Worm (Caenorhabditis elegans) whole organism, early embryonic: ENCODE data around the gene D1053.4.

Experiments
- B0310.2 ChIP-seq: sonication (generic microtip); optimal IDR thresholded peaks from 2 replicates; lab custom pipeline; 2016; ENCODE audit warnings: mild to moderate bottlenecking, missing genetic modification characterization, missing compliant biosample characterization
- F13C5.2 ChIP-seq: sonication (generic microtip); optimal IDR thresholded peaks from 2 replicates; lab custom pipeline; 2017; ENCODE audit warnings: mild to moderate bottlenecking, missing genetic modification characterization, inconsistent platforms, missing compliant biosample characterization
- aly-1 ChIP-seq: sonication (generic microtip); optimal IDR thresholded peaks from 2 replicates; lab custom pipeline; 2016; ENCODE audit warnings: missing genetic modification characterization, missing compliant biosample characterization
- ama-1 ChIP-seq: fragments of 150-350 bp; optimal IDR thresholded peaks from 2 replicates; lab custom pipeline; 2014
- ceh-13 ChIP-seq: fragments of 200-800 bp; sonication (Bioruptor generic); optimal IDR thresholded peaks from 2 replicates; lab custom pipeline; 2018; ENCODE audit warnings: mild to moderate bottlenecking, missing genetic modification characterization, missing compliant biosample characterization
- ceh-36 ChIP-seq: sonication (generic microtip); optimal IDR thresholded peaks from 2 replicates; lab custom pipeline; 2016; ENCODE audit warnings: missing genetic modification characterization, inconsistent platforms, missing compliant biosample characterization
- ets-7 ChIP-seq: sonication (generic microtip); optimal IDR thresholded peaks from 2 replicates; lab custom pipeline; 2016; ENCODE audit warnings: missing genotype, missing genetic modification characterization, missing compliant biosample characterization
- flt-1 ChIP-seq: fragments of 200-800 bp; sonication (Bioruptor generic); IDR thresholded peaks from 2 replicates; pipeline ENCODE4 v1.3.6; 2022; ENCODE audit warnings: missing genetic modification characterization, missing compliant biosample characterization
- hmbx-1 ChIP-seq: sonication (generic microtip); optimal IDR thresholded peaks from 2 replicates; lab custom pipeline; 2016; ENCODE audit warnings: mild to moderate bottlenecking, missing genetic modification characterization, missing compliant biosample characterization
- hmg-4 ChIP-seq: fragments of 200-800 bp; sonication (Bioruptor generic); optimal IDR thresholded peaks from 2 replicates; lab custom pipeline; 2018; ENCODE audit warnings: mild to moderate bottlenecking, missing genetic modification characterization, missing compliant biosample characterization
- hnd-1 ChIP-seq: sonication (generic microtip); optimal IDR thresholded peaks from 2 replicates; lab custom pipeline; 2016; ENCODE audit warnings: missing genetic modification characterization, missing compliant biosample characterization
- pes-1 ChIP-seq: fragments of 200-800 bp; sonication (Bioruptor generic); IDR thresholded peaks from 2 replicates; pipeline ENCODE4 v1.3.6; 2022; ENCODE audit warnings: missing genetic modification reagents, missing genetic modification characterization, missing compliant biosample characterization
- scrt-1 ChIP-seq: fragments of 200-800 bp; sonication (Bioruptor generic); IDR thresholded peaks from 2 replicates; pipeline ENCODE4 v1.3.6; 2022; ENCODE audit warnings: missing genetic modification characterization, missing compliant biosample characterization
- sea-1 ChIP-seq: fragments of 200-800 bp; sonication (Bioruptor generic); conservative IDR thresholded peaks from 2 replicates; pipeline ENCODE4 v1.3.6; 2022; ENCODE audit warnings: missing genetic modification characterization, missing compliant biosample characterization
- tbx-11 ChIP-seq: fragments of 200-800 bp; sonication (Bioruptor generic); IDR thresholded peaks from 2 replicates; pipeline ENCODE4 v1.3.6; 2022; ENCODE audit warnings: missing genetic modification characterization, missing compliant biosample characterization
- tbx-37 ChIP-seq: fragments of 200-800 bp; sonication (Bioruptor generic); conservative IDR thresholded peaks from 2 replicates; pipeline ENCODE4 v1.3.6; 2022; ENCODE audit warnings: missing genetic modification reagents, missing genetic modification characterization, missing compliant biosample characterization
- tra-4 ChIP-seq: sonication (generic microtip); optimal IDR thresholded peaks from 2 replicates; lab custom pipeline; 2017; ENCODE audit warnings: missing genetic modification characterization, missing compliant biosample characterization

The D1053.4 gene

ce11 chrX:11723781-11724201, at the start of gene D1053.4:
Gene D1053.4, minus strand, starts transcription at chrX:11723800.
- TF ChIP-seq aly-1 (tag; lab: Kevin White, UChicago) (no peak), hnd-1 (no peak), pes-1 (GFP tag; lab: Robert Waterston, UW) (no peak), ceh-36 (tag; lab: Kevin White, UChicago) (no peak), flt-1 (GFP tag; lab: Robert Waterston, UW) (no peak), B0310.2 (tag; lab: Kevin White, UChicago) (no peak), scrt-1 (GFP tag; lab: Robert Waterston, UW) (no peak)

ce11 chrX:11769278-11769677, 45.7 kb upstream of the D1053.4 start, which contains the start of gene ttx-3:
Gene ttx-3, minus strand, starts transcription at chrX:11769378.
- no peak for TF ChIP-seq scrt-1 (GFP tag; lab: Robert Waterston, UW)
- TF ChIP-seq aly-1 (tag; lab: Kevin White, UChicago) = no peak
- TF ChIP-seq tbx-11 (GFP tag; lab: Robert Waterston, UW) = no peak
- TF ChIP-seq ceh-36 (tag; lab: Kevin White, UChicago) = no peak
- no peak for TF ChIP-seq hmbx-1 (tag; lab: Kevin White, UChicago)
- TF ChIP-seq tra-4 (tag; lab: Kevin White, UChicago) = no peak
- TF ChIP-seq hmg-4 (GFP tag; lab: Kevin White, UChicago) = no peak
- TF ChIP-seq B0310.2 (tag; lab: Kevin White, UChicago) = no peak
- TF ChIP-seq tbx-37 (GFP tag; lab: Robert Waterston, UW) = no peak
- TF ChIP-seq F13C5.2 (tag; lab: Kevin White, UChicago) = no peak
- no peak for TF ChIP-seq ceh-13 (GFP tag; lab: Kevin White, UChicago)
- no peak for TF ChIP-seq ama-1
- TF ChIP-seq ets-7 (tag; lab: Kevin White, UChicago) = no peak
- no peak for TF ChIP-seq flt-1 (GFP tag; lab: Robert Waterston, UW)
- no peak for TF ChIP-seq sea-1
- TF ChIP-seq pes-1 (GFP tag; lab: Robert Waterston, UW) = no peak

ce11 chrX:11766432-11766831, 42.8 kb upstream of the D1053.4 start:
- no peak for TF ChIP-seq hmbx-1 (tag; lab: Kevin White, UChicago)

ce11 chrX:11765860-11766259, 42.3 kb upstream of the D1053.4 start:
- TF ChIP-seq B0310.2 (tag; lab: Kevin White, UChicago) = no peak
- TF ChIP-seq flt-1 (GFP tag; lab: Robert Waterston, UW) = no peak
- no peak for TF ChIP-seq ceh-36 (tag; lab: Kevin White, UChicago)
- TF ChIP-seq hnd-1 = no peak
- no peak for TF ChIP-seq aly-1 (tag; lab: Kevin White, UChicago)
- no peak for TF ChIP-seq tra-4 (tag; lab: Kevin White, UChicago)
- TF ChIP-seq pes-1 (GFP tag; lab: Robert Waterston, UW) = no peak
- TF ChIP-seq ceh-13 (GFP tag; lab: Kevin White, UChicago) = no peak
- no peak for TF ChIP-seq tbx-11 (GFP tag; lab: Robert Waterston, UW)
- no peak for TF ChIP-seq hmg-4 (GFP tag; lab: Kevin White, UChicago)
- no peak for TF ChIP-seq tbx-37 (GFP tag; lab: Robert Waterston, UW)
- no peak for TF ChIP-seq ama-1
- TF ChIP-seq scrt-1 (GFP tag; lab: Robert Waterston, UW) = no peak

ce11 chrX:11758809-11759208, 35.2 kb upstream of the D1053.4 start, which contains the start of gene lact-7:
Gene lact-7, plus strand, starts transcription at chrX:11759109.
- TF ChIP-seq scrt-1 (GFP tag; lab: Robert Waterston, UW) (no peak), F13C5.2 (tag; lab: Kevin White, UChicago) (no peak), sea-1 (no peak), ceh-13 (GFP tag; lab: Kevin White, UChicago) (no peak), B0310.2 (tag; lab: Kevin White, UChicago) (no peak), hmbx-1 (tag; lab: Kevin White, UChicago) (no peak), ets-7 (tag; lab: Kevin White, UChicago) (no peak), flt-1 (GFP tag; lab: Robert Waterston, UW) (no peak), ama-1 (no peak), tbx-11 (GFP tag; lab: Robert Waterston, UW) (no peak), tra-4 (tag; lab: Kevin White, UChicago) (no peak), pes-1 (GFP tag; lab: Robert Waterston, UW) (no peak), hmg-4 (GFP tag; lab: Kevin White, UChicago) (no peak), aly-1 (tag; lab: Kevin White, UChicago) (no peak), hnd-1 (no peak), tbx-37 (GFP tag; lab: Robert Waterston, UW) (no peak), ceh-36 (tag; lab: Kevin White, UChicago) (no peak)

- TF ChIP-seq hnd-1 (peak; percentile 81), sea-1 (peak; percentile 93), scrt-1 (GFP tag; lab: Robert Waterston, UW) (peak; percentile 90), hmg-4 (GFP tag; lab: Kevin White, UChicago) (no peak), B0310.2 (tag; lab: Kevin White, UChicago) (peak; percentile 69), F13C5.2 (tag; lab: Kevin White, UChicago) (peak; percentile 94), ceh-13 (GFP tag; lab: Kevin White, UChicago) (peak; percentile 73), flt-1 (GFP tag; lab: Robert Waterston, UW) (peak; percentile 87), tbx-11 (GFP tag; lab: Robert Waterston, UW) (peak; percentile 84), aly-1 (tag; lab: Kevin White, UChicago) (peak; percentile 80), ets-7 (tag; lab: Kevin White, UChicago) (peak; percentile 73), ama-1 (no peak), ceh-36 (tag; lab: Kevin White, UChicago) (peak; percentile 86), tra-4 (tag; lab: Kevin White, UChicago) (peak; percentile 46), tbx-37 (GFP tag; lab: Robert Waterston, UW) (peak; percentile 88), pes-1 (GFP tag; lab: Robert Waterston, UW) (peak; percentile 94), hmbx-1 (tag; lab: Kevin White, UChicago) (peak; percentile 63)
These were observed 34.1 kb upstream of the D1053.4 start for ce11 chrX:11757666-11758065.

ce11 chrX:11753155-11753554, 29.6 kb upstream of the D1053.4 start:
- TF ChIP-seq tbx-37 (GFP tag; lab: Robert Waterston, UW) (no peak), ceh-13 (GFP tag; lab: Kevin White, UChicago) (no peak), ama-1 (no peak), hnd-1 (no peak), B0310.2 (tag; lab: Kevin White, UChicago) (no peak), hmbx-1 (tag; lab: Kevin White, UChicago) (no peak), pes-1 (GFP tag; lab: Robert Waterston, UW) (no peak), ets-7 (tag; lab: Kevin White, UChicago) (no peak), ceh-36 (tag; lab: Kevin White, UChicago) (no peak), hmg-4 (GFP tag; lab: Kevin White, UChicago) (no peak)
